Worm (Caenorhabditis elegans): ENCODE results near the gene F48G7.5.

DNA sequence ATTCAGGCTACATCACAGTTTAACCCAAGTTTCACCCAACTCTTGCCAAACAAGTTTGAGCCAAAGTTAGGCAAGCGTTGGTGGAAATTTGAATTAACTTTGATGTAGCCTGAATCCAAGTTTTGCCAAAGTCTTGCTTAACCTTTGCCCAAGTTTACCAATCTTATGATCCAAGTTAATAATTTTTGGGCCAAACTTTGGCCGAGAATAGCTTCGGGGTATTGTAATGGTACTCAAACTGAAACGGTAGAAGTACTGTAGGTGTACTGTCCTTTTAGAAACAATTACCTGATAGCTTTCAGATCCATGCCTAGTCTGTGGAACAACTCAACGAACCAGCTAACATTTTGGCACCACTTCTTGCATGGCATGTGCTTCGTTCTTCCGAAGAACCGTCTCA is 22.5 kb downstream of the F48G7.5 start, which contains the start of gene nhr-251:
- no peak for TF ChIP-seq aly-1 (tag; optimal IDR thresholded peaks at IDR 0.05)
- no peak for TF ChIP-seq ama-1 (optimal IDR thresholded peaks at IDR 0.05)
- TF ChIP-seq tbx-37 (GFP tag; conservative IDR thresholded peaks at IDR 0.05): no peak
- TF ChIP-seq flt-1 (GFP tag; IDR thresholded peaks at IDR 0.05): no peak
- TF ChIP-seq F13C5.2 (tag; optimal IDR thresholded peaks at IDR 0.05): no peak
- no peak for TF ChIP-seq ceh-36 (tag; optimal IDR thresholded peaks at IDR 0.05)
- TF ChIP-seq tra-4 (tag; optimal IDR thresholded peaks at IDR 0.05): no peak
- TF ChIP-seq tbx-11 (GFP tag; IDR thresholded peaks at IDR 0.05): no peak
- TF ChIP-seq hmbx-1 (tag; optimal IDR thresholded peaks at IDR 0.05): no peak
